Worm (Caenorhabditis elegans) whole organism, L4/young adult: ENCODE measurements around the gene srx-43.
"Not testable (repeated sequence)": the region's sequence is repeated elsewhere in the genome, so short reads cannot be mapped to it uniquely, and the experiment has no call there.

Experiments used
- W03F9.2 ChIP-seq: fragments of 150-350 bp; optimal IDR thresholded peaks from 2 replicates; lab custom pipeline; 2014; ENCODE audit warnings: missing biosample characterization, missing genetic modification characterization
- dao-5 ChIP-seq: sonication (generic microtip); optimal IDR thresholded peaks from 2 replicates; lab custom pipeline; 2016; ENCODE audit warnings: missing genotype, missing genetic modification characterization, moderate library complexity, missing compliant biosample characterization
- him-1 ChIP-seq: sonication (generic microtip); optimal IDR thresholded peaks from 2 replicates; lab custom pipeline; 2016; ENCODE audit warnings: missing genotype, missing genetic modification reagents, missing genetic modification characterization, missing compliant biosample characterization

Gene srx-43

ce11 chrV:16040140-16040827, 22.5 kb downstream of the srx-43 start, which contains the start of the genes his-4 and his-3:
Gene his-4, minus strand, starts transcription at chrV:16040515.
Gene his-3, plus strand, starts transcription at chrV:16040808.
- TF ChIP-seq W03F9.2 (tag; lab: Kevin White, UChicago); dao-5; him-1 (tag; lab: Kevin White, UChicago): not testable (repeated sequence)

ce11 chrV:16041412-16041811, 23.6 kb downstream of the srx-43 start:
- no peak for TF ChIP-seq him-1 (tag; lab: Kevin White, UChicago)
- TF ChIP-seq W03F9.2 (tag; lab: Kevin White, UChicago): no peak
- TF ChIP-seq dao-5: no peak

ce11 chrV:16041925-16042742, 24.4 kb downstream of the srx-43 start, which contains the start of the genes his-2 and his-1:
Gene his-2, minus strand, starts transcription at chrV:16042283.
Gene his-1, plus strand, starts transcription at chrV:16042520.
- TF ChIP-seq him-1 (tag; lab: Kevin White, UChicago); W03F9.2 (tag; lab: Kevin White, UChicago); dao-5: not testable (repeated sequence)

ce11 chrV:16042743-16043014, 24.9 kb downstream of the srx-43 start:
- TF ChIP-seq dao-5: no peak
- TF ChIP-seq W03F9.2 (tag; lab: Kevin White, UChicago): no peak
- no peak for TF ChIP-seq him-1 (tag; lab: Kevin White, UChicago)

- TF ChIP-seq dao-5: no peak
- no peak for TF ChIP-seq him-1 (tag; lab: Kevin White, UChicago)
- TF ChIP-seq W03F9.2 (tag; lab: Kevin White, UChicago): no peak
Observed at ce11 chrV:16043686-16044085, 25.9 kb downstream of the srx-43 start.

ce11 chrV:16045837-16046236, 28.1 kb downstream of the srx-43 start, which contains the start of gene T10C6.15:
Gene T10C6.15, minus strand, starts transcription at chrV:16045940.
- TF ChIP-seq W03F9.2 (tag; lab: Kevin White, UChicago) (no peak), dao-5 (no peak), him-1 (tag; lab: Kevin White, UChicago) (no peak)

ce11 chrV:16046573-16046972, 28.8 kb downstream of the srx-43 start, which contains the start of gene ZK285.2:
Gene ZK285.2, plus strand, starts transcription at chrV:16046873.
- TF ChIP-seq him-1 (tag; lab: Kevin White, UChicago) (no peak), dao-5 (no peak), W03F9.2 (tag; lab: Kevin White, UChicago) (no peak)

- TF ChIP-seq W03F9.2 (tag; lab: Kevin White, UChicago): no peak
- TF ChIP-seq dao-5: no peak
- no peak for TF ChIP-seq him-1 (tag; lab: Kevin White, UChicago)
Observed at ce11 chrV:16047052-16047451, 29.3 kb downstream of the srx-43 start.

ce11 chrV:16047508-16047907, 29.7 kb downstream of the srx-43 start, which contains the start of gene str-198:
Gene str-198, plus strand, starts transcription at chrV:16047808.
- TF ChIP-seq W03F9.2 (tag; lab: Kevin White, UChicago) (no peak), dao-5 (no peak), him-1 (tag; lab: Kevin White, UChicago) (no peak)

ce11 chrV:16049177-16049576, 31.4 kb downstream of the srx-43 start, which contains the start of gene best-12:
Gene best-12, plus strand, starts transcription at chrV:16049477.
- TF ChIP-seq dao-5: no peak
- TF ChIP-seq W03F9.2 (tag; lab: Kevin White, UChicago): no peak
- TF ChIP-seq him-1 (tag; lab: Kevin White, UChicago): no peak

ce11 chrV:16053373-16053772, 35.6 kb downstream of the srx-43 start, which contains the start of gene F14H3.3:
Gene F14H3.3, minus strand, starts transcription at chrV:16053473.
- TF ChIP-seq him-1 (tag; lab: Kevin White, UChicago): no peak
- TF ChIP-seq dao-5: no peak
- TF ChIP-seq W03F9.2 (tag; lab: Kevin White, UChicago): no peak

ce11 chrV:16055031-16055430, 37.3 kb downstream of the srx-43 start, which contains the start of gene F14H3.4:
Gene F14H3.4, minus strand, starts transcription at chrV:16055072.
- TF ChIP-seq dao-5 (no peak), him-1 (tag; lab: Kevin White, UChicago) (no peak), W03F9.2 (tag; lab: Kevin White, UChicago) (no peak)

ce11 chrV:16057010-16057463, 39.3 kb downstream of the srx-43 start, which contains the start of gene F14H3.5:
Gene F14H3.5, minus strand, starts transcription at chrV:16057060.
- TF ChIP-seq him-1 (tag; lab: Kevin White, UChicago) (no peak), dao-5 (no peak), W03F9.2 (tag; lab: Kevin White, UChicago) (no peak)
